Worm (Caenorhabditis elegans) whole organism, L4 larva: ENCODE measurements around the gene K06B4.15.

Source experiments
- ces-1 ChIP-seq: fragments of 150-350 bp; sonication (generic microtip); optimal IDR thresholded peaks from 4 replicates; lab custom pipeline; 2014; ENCODE audit warnings: missing biosample characterization, missing genetic modification reagents, missing genetic modification characterization
- madf-9 ChIP-seq: fragments of 200-800 bp; sonication (Bioruptor generic); conservative IDR thresholded peaks from 2 replicates; pipeline ENCODE4 v1.3.6; 2022; ENCODE audit warnings: missing genetic modification reagents, missing genetic modification characterization, missing compliant biosample characterization

- TF ChIP-seq madf-9 (GFP tag; lab: Robert Waterston, UW), result no peak
- TF ChIP-seq ces-1, result no peak
Measured at ce11 chrV:15664053-15664661, 6.1 kb upstream of the K06B4.15 start.
